Worm (Caenorhabditis elegans): Measurements from ENCODE around the gene oac-54.

- TF ChIP-seq nhr-11 (tag; optimal IDR thresholded peaks at IDR 0.05): peak; percentile 67
- no peak for TF ChIP-seq nhr-43 (tag; optimal IDR thresholded peaks at IDR 0.05; ENCODE audit: poor library complexity, severe bottlenecking)
- no peak for TF ChIP-seq pha-4 (tag; optimal IDR thresholded peaks at IDR 0.05)
- no peak for TF ChIP-seq unc-39 (tag; optimal IDR thresholded peaks at IDR 0.05)
- TF ChIP-seq tbx-2 (tag; optimal IDR thresholded peaks at IDR 0.05): no peak
- no peak for TF ChIP-seq fkh-10 (GFP tag; optimal IDR thresholded peaks at IDR 0.05)
Observed at ce11 chrII:9115644-9116043, 42.3 kb upstream of the oac-54 start.

All from whole organism, L3 larva.